Worm (Caenorhabditis elegans) whole organism, late embryonic: ENCODE measurements around the gene alx-1.

Experiments used
- ama-1 ChIP-seq: fragments of 150-350 bp; optimal IDR thresholded peaks from 2 replicates; lab custom pipeline; 2014
- ceh-22 ChIP-seq: sonication (generic microtip); optimal IDR thresholded peaks from 2 replicates; lab custom pipeline; 2017; ENCODE audit warnings: missing biosample characterization, missing genetic modification characterization
- dmd-4 ChIP-seq: sonication (generic microtip); optimal IDR thresholded peaks from 2 replicates; lab custom pipeline; 2016; ENCODE audit warnings: borderline replicate concordance, missing genetic modification characterization, missing compliant biosample characterization
- elt-2 ChIP-seq: sonication (generic microtip); optimal IDR thresholded peaks from 2 replicates; lab custom pipeline; 2016; ENCODE audit warnings: missing genetic modification reagents, missing genetic modification characterization, missing compliant biosample characterization
- fkh-10 ChIP-seq: fragments of 150-350 bp; optimal IDR thresholded peaks from 2 replicates; lab custom pipeline; 2014; ENCODE audit warnings: missing biosample characterization, missing genetic modification reagents, missing genetic modification characterization
- nhr-11 ChIP-seq: fragments of 150-350 bp; optimal IDR thresholded peaks from 2 replicates; lab custom pipeline; 2014; ENCODE audit warnings: missing biosample characterization, missing genetic modification characterization
- odd-2 ChIP-seq: sonication (generic microtip); optimal IDR thresholded peaks from 2 replicates; lab custom pipeline; 2017; ENCODE audit warnings: antibody characterized with exemption, mild to moderate bottlenecking, missing genetic modification characterization, missing compliant biosample characterization
- pqm-1 ChIP-seq: sonication (generic microtip); optimal IDR thresholded peaks from 2 replicates; lab custom pipeline; 2016; ENCODE audit warnings: missing genetic modification characterization, missing compliant biosample characterization
- sox-4 ChIP-seq: sonication (generic microtip); optimal IDR thresholded peaks from 2 replicates; lab custom pipeline; 2017; ENCODE audit warnings: mild to moderate bottlenecking, missing genetic modification characterization, inconsistent platforms, missing compliant biosample characterization

DNA sequence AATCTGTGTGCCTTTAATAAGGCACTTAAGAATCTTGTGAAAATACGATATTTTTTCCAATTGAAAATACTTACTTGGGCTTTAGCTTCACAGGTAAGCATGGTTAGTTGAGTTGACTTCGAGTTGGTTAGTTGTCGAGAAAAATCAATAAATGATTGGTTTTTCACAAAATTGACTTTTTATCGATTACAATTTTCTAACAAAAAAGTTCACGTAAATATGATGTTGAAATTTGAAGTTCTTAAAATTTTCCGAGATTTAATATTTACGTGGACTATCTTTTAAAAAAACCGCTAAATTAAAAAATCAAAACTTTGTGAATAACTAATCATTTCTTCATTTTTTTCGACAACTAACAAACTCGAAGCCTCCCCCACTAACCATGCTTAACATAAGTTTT lies 36.4 kb upstream of the alx-1 start, which contains the start of gene F40F12.3:
- TF ChIP-seq dmd-4 (tag; lab: Kevin White, UChicago): no peak
- no peak for TF ChIP-seq elt-2
- no peak for TF ChIP-seq fkh-10 (GFP tag; lab: Kevin White, UChicago)
- TF ChIP-seq ceh-22 (tag; lab: Kevin White, UChicago): no peak
- no peak for TF ChIP-seq pqm-1
- no peak for TF ChIP-seq odd-2 (tag; lab: Kevin White, UChicago)
- TF ChIP-seq ama-1 (lab: Kevin White, UChicago): no peak
- TF ChIP-seq sox-4: no peak
- no peak for TF ChIP-seq nhr-11 (tag; lab: Kevin White, UChicago)
